Worm (Caenorhabditis elegans) whole organism, young adult: ENCODE results near the gene Y97E10AL.1.

Experiments
- C17E4.6 ChIP-seq: fragments of 200-800 bp; sonication (Bioruptor generic); IDR thresholded peaks from 2 replicates; pipeline ENCODE4 v1.3.6; 2022; ENCODE audit warnings: missing genetic modification reagents, missing genetic modification characterization, missing compliant biosample characterization
- D2030.7 ChIP-seq: fragments of 200-800 bp; sonication (Bioruptor generic); IDR thresholded peaks from 2 replicates; pipeline ENCODE4 v1.3.6; 2022; ENCODE audit warnings: missing genetic modification reagents, missing genetic modification characterization, missing compliant biosample characterization
- F33H1.4 ChIP-seq: fragments of 200-800 bp; sonication (Bioruptor generic); IDR thresholded peaks from 2 replicates; pipeline ENCODE4 v1.3.6; 2022; ENCODE audit warnings: missing genetic modification reagents, missing genetic modification characterization, missing compliant biosample characterization
- F57A8.1 ChIP-seq: fragments of 200-800 bp; sonication (Bioruptor generic); optimal IDR thresholded peaks from 2 replicates; lab custom pipeline; 2018; ENCODE audit warnings: mild to moderate bottlenecking, missing genetic modification characterization, moderate library complexity, missing compliant biosample characterization
- K11D2.4 ChIP-seq: fragments of 200-800 bp; sonication (Bioruptor generic); IDR thresholded peaks from 2 replicates; pipeline ENCODE4 v1.3.6; 2022; ENCODE audit warnings: missing genetic modification reagents, missing genetic modification characterization, missing compliant biosample characterization
- T26A5.8 ChIP-seq: sonication (generic microtip); optimal IDR thresholded peaks from 2 replicates; lab custom pipeline; 2016; ENCODE audit warnings: missing genetic modification characterization, missing compliant biosample characterization
- Y67H2A.10 ChIP-seq: fragments of 200-800 bp; sonication (Bioruptor generic); conservative IDR thresholded peaks from 2 replicates; pipeline ENCODE4 v1.3.6; 2022; ENCODE audit warnings: missing genetic modification reagents, missing genetic modification characterization, missing compliant biosample characterization
- akir-1 ChIP-seq: fragments of 200-800 bp; sonication (Bioruptor generic); optimal IDR thresholded peaks from 2 replicates; lab custom pipeline; 2018; ENCODE audit warnings: mild to moderate bottlenecking, missing genetic modification characterization, moderate library complexity, missing compliant biosample characterization
- atf-7 ChIP-seq: sonication (generic microtip); optimal IDR thresholded peaks from 2 replicates; lab custom pipeline; 2017; ENCODE audit warnings: mild to moderate bottlenecking, missing genetic modification characterization, missing compliant biosample characterization
- attf-5 ChIP-seq: fragments of 200-800 bp; sonication (Bioruptor generic); optimal IDR thresholded peaks from 2 replicates; lab custom pipeline; 2018; ENCODE audit warnings: mild to moderate bottlenecking, missing genetic modification characterization, missing compliant biosample characterization
- attf-6 ChIP-seq: fragments of 200-800 bp; sonication (Bioruptor generic); IDR thresholded peaks from 2 replicates; pipeline ENCODE4 v1.3.6; 2022; ENCODE audit warnings: missing genetic modification reagents, missing genetic modification characterization, missing compliant biosample characterization
- bed-1 ChIP-seq: fragments of 200-800 bp; sonication (Bioruptor generic); IDR thresholded peaks from 2 replicates; pipeline ENCODE4 v1.3.6; 2022; ENCODE audit warnings: missing genetic modification reagents, missing genetic modification characterization, missing compliant biosample characterization
- cebp-2 ChIP-seq: fragments of 200-800 bp; sonication (Bioruptor generic); IDR thresholded peaks from 2 replicates; pipeline ENCODE4 v1.3.6; 2022; ENCODE audit warnings: missing genetic modification characterization, missing compliant biosample characterization
- ceh-79 ChIP-seq: sonication (generic microtip); optimal IDR thresholded peaks from 2 replicates; lab custom pipeline; 2017; ENCODE audit warnings: mild to moderate bottlenecking, missing genetic modification characterization, missing compliant biosample characterization
- dox-1 ChIP-seq: fragments of 200-800 bp; sonication (Bioruptor generic); IDR thresholded peaks from 2 replicates; pipeline ENCODE4 v1.3.6; 2022; ENCODE audit warnings: missing genetic modification reagents, missing genetic modification characterization, missing compliant biosample characterization
- dpff-1 ChIP-seq: sonication (generic microtip); optimal IDR thresholded peaks from 2 replicates; lab custom pipeline; 2017; ENCODE audit warnings: mild to moderate bottlenecking, missing genetic modification characterization, missing compliant biosample characterization
- dpl-1 ChIP-seq: fragments of 150-350 bp; optimal IDR thresholded peaks from 2 replicates; lab custom pipeline; 2014; ENCODE audit warnings: missing biosample characterization, missing genetic modification reagents, missing genetic modification characterization
- egl-18 ChIP-seq: fragments of 200-800 bp; sonication (Bioruptor generic); IDR thresholded peaks from 2 replicates; pipeline ENCODE4 v1.3.6; 2022; ENCODE audit warnings: missing genetic modification reagents, missing genetic modification characterization, missing compliant biosample characterization
- egl-44 ChIP-seq: fragments of 200-800 bp; sonication (Bioruptor generic); IDR thresholded peaks from 2 replicates; pipeline ENCODE4 v1.3.6; 2022; ENCODE audit warnings: missing genetic modification reagents, missing genetic modification characterization, missing compliant biosample characterization
- ets-4 ChIP-seq: fragments of 200-800 bp; sonication (Bioruptor generic); optimal IDR thresholded peaks from 2 replicates; lab custom pipeline; 2018; ENCODE audit warnings: mild to moderate bottlenecking, missing genetic modification characterization, missing compliant biosample characterization
- him-1 ChIP-seq: sonication (generic microtip); optimal IDR thresholded peaks from 2 replicates; lab custom pipeline; 2016; ENCODE audit warnings: missing genotype, missing genetic modification reagents, missing genetic modification characterization, missing compliant biosample characterization
- hlh-12 ChIP-seq: sonication (generic microtip); optimal IDR thresholded peaks from 2 replicates; lab custom pipeline; 2016; ENCODE audit warnings: missing genetic modification characterization, missing compliant biosample characterization
- hlh-26 ChIP-seq: fragments of 200-800 bp; sonication (Bioruptor generic); conservative IDR thresholded peaks from 2 replicates; pipeline ENCODE4 v1.3.6; 2022; ENCODE audit warnings: missing genetic modification reagents, missing genetic modification characterization, missing compliant biosample characterization
- hrde-1 ChIP-seq: sonication (generic microtip); optimal IDR thresholded peaks from 2 replicates; lab custom pipeline; 2016; ENCODE audit warnings: missing genetic modification characterization, mild to moderate bottlenecking, missing compliant biosample characterization, moderate library complexity, missing genotype, missing genetic modification reagents, borderline replicate concordance
- lsl-1 ChIP-seq: fragments of 200-800 bp; sonication (Bioruptor generic); optimal IDR thresholded peaks from 2 replicates; lab custom pipeline; 2018; ENCODE audit warnings: mild to moderate bottlenecking, missing genetic modification characterization, moderate library complexity, missing compliant biosample characterization
- madf-3 ChIP-seq: fragments of 200-800 bp; sonication (Bioruptor generic); IDR thresholded peaks from 2 replicates; pipeline ENCODE4 v1.3.6; 2022; ENCODE audit warnings: missing genetic modification reagents, missing genetic modification characterization, missing compliant biosample characterization
- nfya-1 ChIP-seq: sonication (generic microtip); optimal IDR thresholded peaks from 2 replicates; lab custom pipeline; 2017; ENCODE audit warnings: antibody characterized with exemption, missing compliant biosample characterization, missing genetic modification characterization, borderline replicate concordance; ENCODE audit not compliant: insufficient read depth
- nfya-2 ChIP-seq: fragments of 200-800 bp; sonication (Bioruptor generic); IDR thresholded peaks from 2 replicates; pipeline ENCODE4 v1.3.6; 2022; ENCODE audit warnings: missing genetic modification reagents, missing genetic modification characterization, missing compliant biosample characterization
- nhr-120 ChIP-seq: fragments of 200-800 bp; sonication (Bioruptor generic); IDR thresholded peaks from 2 replicates; pipeline ENCODE4 v1.3.6; 2022; ENCODE audit warnings: missing genetic modification characterization, missing compliant biosample characterization
- nhr-179 ChIP-seq: sonication (generic microtip); optimal IDR thresholded peaks from 2 replicates; lab custom pipeline; 2016; ENCODE audit warnings: mild to moderate bottlenecking, missing genetic modification characterization, missing compliant biosample characterization
- pbrm-1 ChIP-seq: fragments of 200-800 bp; sonication (Bioruptor generic); IDR thresholded peaks from 2 replicates; pipeline ENCODE4 v1.3.6; 2022; ENCODE audit warnings: missing genetic modification reagents, missing genetic modification characterization, missing compliant biosample characterization
- rcor-1 ChIP-seq: fragments of 200-800 bp; sonication (Bioruptor generic); IDR thresholded peaks from 2 replicates; pipeline ENCODE4 v1.3.6; 2022; ENCODE audit warnings: missing genetic modification reagents, missing genetic modification characterization, missing compliant biosample characterization
- rec-8 ChIP-seq, 2 experiments: sonication (generic microtip); optimal IDR thresholded peaks; 2 replicates each; lab custom pipeline; 2016; ENCODE audit warnings: mild to moderate bottlenecking in 2 of 2, missing genetic modification characterization in 2 of 2, missing genetic modification reagents in 2 of 2, missing genotype in 2 of 2, missing biosample characterization in 1 of 2, missing compliant biosample characterization in 1 of 2, moderate library complexity in 1 of 2
- repo-1 ChIP-seq: sonication (generic microtip); optimal IDR thresholded peaks from 2 replicates; lab custom pipeline; 2017; ENCODE audit warnings: mild to moderate bottlenecking, missing genetic modification characterization, missing compliant biosample characterization
- rpc-1 ChIP-seq, 2 experiments: fragments of 150-350 bp in 1 of 2; sonication (generic microtip) in 1 of 2; optimal IDR thresholded peaks; 2 replicates each; lab custom pipeline; 2014 to 2018; ENCODE audit warnings: missing biosample characterization in 1 of 2, missing genetic modification characterization in 1 of 2, missing genetic modification reagents in 1 of 2, missing genotype in 1 of 2
- sdz-38 ChIP-seq: sonication (generic microtip); optimal IDR thresholded peaks from 2 replicates; lab custom pipeline; 2016; ENCODE audit warnings: missing genotype, missing genetic modification characterization, missing compliant biosample characterization
- sea-2 ChIP-seq: fragments of 200-800 bp; sonication (Bioruptor generic); IDR thresholded peaks from 2 replicates; pipeline ENCODE4 v1.3.6; 2022; ENCODE audit warnings: missing genetic modification characterization, missing compliant biosample characterization
- snpc-1.1 ChIP-seq: sonication (generic microtip); optimal IDR thresholded peaks from 2 replicates; lab custom pipeline; 2017; ENCODE audit warnings: missing genetic modification characterization, mild to moderate bottlenecking, missing compliant biosample characterization, antibody characterized with exemption, moderate library complexity, missing genotype, missing genetic modification reagents; ENCODE audit not compliant: insufficient read depth
- snpc-1.3 ChIP-seq: sonication (generic microtip); optimal IDR thresholded peaks from 2 replicates; lab custom pipeline; 2017; ENCODE audit warnings: missing genetic modification characterization, mild to moderate bottlenecking, missing compliant biosample characterization, antibody characterized with exemption, moderate library complexity, missing genotype, missing genetic modification reagents; ENCODE audit not compliant: insufficient read depth
- snpc-3.4 ChIP-seq: sonication (generic microtip); optimal IDR thresholded peaks from 2 replicates; lab custom pipeline; 2017; ENCODE audit warnings: missing genetic modification characterization, mild to moderate bottlenecking, missing compliant biosample characterization, antibody characterized with exemption, moderate library complexity, missing genotype, missing genetic modification reagents
- tlf-1 ChIP-seq: fragments of 200-800 bp; sonication (Bioruptor generic); optimal IDR thresholded peaks from 2 replicates; lab custom pipeline; 2018; ENCODE audit warnings: mild to moderate bottlenecking, missing genetic modification characterization, missing compliant biosample characterization
- unc-130 ChIP-seq: sonication (generic microtip); optimal IDR thresholded peaks from 2 replicates; lab custom pipeline; 2016; ENCODE audit warnings: missing genetic modification reagents, missing genetic modification characterization, missing compliant biosample characterization
- zfh-2 ChIP-seq: fragments of 200-800 bp; sonication (Bioruptor generic); conservative IDR thresholded peaks from 2 replicates; pipeline ENCODE4 v1.3.6; 2022; ENCODE audit warnings: missing genetic modification reagents, missing genetic modification characterization, missing compliant biosample characterization
- ztf-22 ChIP-seq: fragments of 200-800 bp; sonication (Bioruptor generic); optimal IDR thresholded peaks from 2 replicates; lab custom pipeline; 2018; ENCODE audit warnings: mild to moderate bottlenecking, missing genetic modification characterization, moderate library complexity, missing compliant biosample characterization
- ztf-28 ChIP-seq: fragments of 200-800 bp; sonication (Bioruptor generic); IDR thresholded peaks from 2 replicates; pipeline ENCODE4 v1.3.6; 2022; ENCODE audit warnings: missing genetic modification reagents, missing genetic modification characterization, missing compliant biosample characterization
- ztf-3 ChIP-seq: fragments of 200-800 bp; sonication (Bioruptor generic); optimal IDR thresholded peaks from 2 replicates; lab custom pipeline; 2018; ENCODE audit warnings: mild to moderate bottlenecking, missing genetic modification characterization, missing compliant biosample characterization
- ztf-6 ChIP-seq: fragments of 200-800 bp; sonication (Bioruptor generic); IDR thresholded peaks from 2 replicates; pipeline ENCODE4 v1.3.6; 2022; ENCODE audit warnings: missing genetic modification reagents, missing genetic modification characterization, missing compliant biosample characterization

Y97E10AL.1 gene

DNA sequence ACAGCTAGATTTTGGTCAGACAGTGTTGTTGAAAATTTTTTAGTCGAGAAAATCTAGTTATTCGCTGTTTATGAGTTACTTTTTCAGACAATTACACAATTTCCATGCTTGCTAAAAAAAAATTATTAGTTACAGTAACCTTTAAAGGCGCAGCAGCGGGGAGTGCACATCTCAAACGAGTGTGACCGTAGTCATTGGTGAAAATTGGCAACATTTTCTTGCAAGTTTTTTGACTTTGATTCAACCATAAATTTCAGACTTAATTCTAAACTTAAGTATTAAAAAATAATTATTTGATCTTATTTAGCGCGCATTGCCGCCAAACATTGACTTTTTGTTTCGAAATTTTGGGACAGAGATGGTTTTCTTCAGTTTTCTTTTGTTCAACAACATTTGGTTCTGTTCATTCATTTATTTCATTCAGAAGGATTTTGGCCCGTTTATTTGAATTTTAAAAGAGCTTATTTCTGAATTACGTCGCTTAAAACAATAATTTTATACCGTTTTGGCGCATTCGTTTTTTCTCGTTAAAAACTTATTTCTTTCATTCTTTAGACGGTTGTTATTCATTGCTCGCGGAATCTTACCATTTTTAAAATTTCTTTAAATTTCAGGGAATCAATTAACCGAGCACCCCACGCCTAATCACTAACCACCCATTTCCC lies 43.0 kb downstream of the Y97E10AL.1 start, which contains the start of gene oma-2 (continued):
- TF ChIP-seq pbrm-1 (GFP tag; lab: Robert Waterston, UW): peak; percentile 37; the same call in 1 of the 2 replicates
- no peak for TF ChIP-seq F57A8.1 (GFP tag; lab: Kevin White, UChicago)
- no peak for TF ChIP-seq hlh-12 (tag; lab: Kevin White, UChicago)
- TF ChIP-seq attf-5 (GFP tag; lab: Kevin White, UChicago): no peak
- TF ChIP-seq unc-130 (GFP tag; lab: Kevin White, UChicago): no peak
- no peak for TF ChIP-seq egl-44 (GFP tag; lab: Robert Waterston, UW)
- TF ChIP-seq ztf-22 (GFP tag; lab: Kevin White, UChicago): no peak
- no peak for TF ChIP-seq T26A5.8
- no peak for TF ChIP-seq nhr-179 (tag; lab: Kevin White, UChicago)
- no peak for TF ChIP-seq K11D2.4 (GFP tag; lab: Robert Waterston, UW)
- TF ChIP-seq rec-8 (tag; optimal IDR thresholded peaks at IDR 0.05; lab: Kevin White, UChicago): no peak
- TF ChIP-seq hlh-26 (GFP tag; lab: Robert Waterston, UW): no peak
- no peak for TF ChIP-seq Y67H2A.10 (GFP tag; lab: Robert Waterston, UW)
- TF ChIP-seq dox-1 (GFP tag; lab: Robert Waterston, UW): peak; percentile 56
- TF ChIP-seq nhr-120: no peak
- TF ChIP-seq ets-4: no peak
- no peak for TF ChIP-seq ztf-6 (GFP tag; lab: Robert Waterston, UW)
- TF ChIP-seq madf-3 (GFP tag; lab: Robert Waterston, UW): 0 out of 2 replicates have a peak, but pooled peaks have one; percentile 16
- TF ChIP-seq rpc-1 (optimal IDR thresholded peaks at IDR 0.05; lab: Kevin White, UChicago): no peak
- TF ChIP-seq rpc-1 (tag; optimal IDR thresholded peaks at IDR 0.05; lab: Kevin White, UChicago): no peak
- no peak for TF ChIP-seq atf-7
- TF ChIP-seq snpc-3.4 (tag; lab: Kevin White, UChicago): peak; percentile 1
- no peak for TF ChIP-seq hrde-1 (tag; lab: Kevin White, UChicago)
- TF ChIP-seq ztf-3 (GFP tag; lab: Kevin White, UChicago): no peak
- no peak for TF ChIP-seq sdz-38 (tag; lab: Kevin White, UChicago)
- no peak for TF ChIP-seq nfya-1 (tag; lab: Kevin White, UChicago)
- no peak for TF ChIP-seq akir-1 (GFP tag; lab: Kevin White, UChicago)
- TF ChIP-seq ztf-28 (GFP tag; lab: Robert Waterston, UW): no peak
- TF ChIP-seq cebp-2: no peak
- TF ChIP-seq dpl-1 (GFP tag; lab: Kevin White, UChicago): peak; percentile 36
- peak; percentile 62 for TF ChIP-seq snpc-1.3 (tag; lab: Kevin White, UChicago)
- TF ChIP-seq him-1 (tag; lab: Kevin White, UChicago): no peak
- no peak for TF ChIP-seq sea-2 (GFP tag; lab: Robert Waterston, UW)
- TF ChIP-seq attf-6 (GFP tag; lab: Robert Waterston, UW): no peak
- TF ChIP-seq D2030.7 (GFP tag; lab: Robert Waterston, UW): peak; percentile 89
- peak; percentile 99 for TF ChIP-seq lsl-1 (GFP tag; lab: Kevin White, UChicago)
- TF ChIP-seq zfh-2: no peak
- no peak for TF ChIP-seq egl-18
- TF ChIP-seq C17E4.6 (GFP tag; lab: Robert Waterston, UW): no peak
- no peak for TF ChIP-seq bed-1 (GFP tag; lab: Robert Waterston, UW)
- TF ChIP-seq dpff-1 (tag; lab: Kevin White, UChicago): no peak
- TF ChIP-seq repo-1 (tag; lab: Kevin White, UChicago): no peak
- TF ChIP-seq ceh-79 (tag; lab: Kevin White, UChicago): no peak
- peak; percentile 23 for TF ChIP-seq snpc-1.1 (tag; lab: Kevin White, UChicago)
- peak; percentile 45 for TF ChIP-seq tlf-1 (GFP tag; lab: Kevin White, UChicago)
- TF ChIP-seq F33H1.4 (GFP tag; lab: Robert Waterston, UW): peak; percentile 87
- TF ChIP-seq nfya-2 (GFP tag; lab: Robert Waterston, UW): no peak
- peak; percentile 49 for TF ChIP-seq rcor-1 (GFP tag; lab: Robert Waterston, UW)
